Worm (Caenorhabditis elegans) whole organism, mixed stage, embryonic: Measurements from ENCODE around the gene Y62H9A.15.

Experiments
- drap-1 ChIP-seq: fragments of 200-800 bp; sonication (Bioruptor generic); optimal IDR thresholded peaks from 3 replicates; lab custom pipeline; 2018; ENCODE audit warnings: mild to moderate bottlenecking, missing genetic modification characterization, missing compliant biosample characterization
- lsy-2 ChIP-seq: fragments of 150-350 bp; optimal IDR thresholded peaks from 2 replicates; lab custom pipeline; 2014; ENCODE audit warnings: missing biosample characterization, missing genetic modification characterization
- snpc-4 ChIP-seq: fragments of 150-350 bp; optimal IDR thresholded peaks from 2 replicates; lab custom pipeline; 2014; ENCODE audit warnings: missing biosample characterization, missing genetic modification characterization
- unc-39 ChIP-seq: fragments of 150-350 bp; optimal IDR thresholded peaks from 2 replicates; lab custom pipeline; 2014; ENCODE audit warnings: missing biosample characterization, missing genetic modification characterization

- TF ChIP-seq lsy-2 (tag; lab: Kevin White, UChicago), result no peak
- TF ChIP-seq unc-39 (tag; lab: Kevin White, UChicago), result no peak
- TF ChIP-seq snpc-4, result no peak
- TF ChIP-seq drap-1 (GFP tag; lab: Kevin White, UChicago), result no peak
These were observed 47.3 kb upstream of the Y62H9A.15 start, which contains the start of gene T08D10.5 for ce11 chrX:11957246-11957645.
